Worm (Caenorhabditis elegans) whole organism, L2 larva: Measurements from ENCODE around the gene clec-228.

Source experiments
- F13H6.1 ChIP-seq: sonication (generic microtip); optimal IDR thresholded peaks from 2 replicates; lab custom pipeline; 2016; ENCODE audit warnings: missing genetic modification characterization, missing compliant biosample characterization
- R02D3.7 ChIP-seq: fragments of 150-350 bp; optimal IDR thresholded peaks from 2 replicates; lab custom pipeline; 2014; ENCODE audit warnings: missing biosample characterization, missing genetic modification characterization
- ZK546.5 ChIP-seq: sonication (generic microtip); optimal IDR thresholded peaks from 2 replicates; lab custom pipeline; 2017; ENCODE audit warnings: missing biosample characterization, missing genetic modification characterization
- alr-1 ChIP-seq: fragments of 150-350 bp; optimal IDR thresholded peaks from 2 replicates; lab custom pipeline; 2014; ENCODE audit warnings: missing biosample characterization, missing genetic modification characterization
- aly-2 ChIP-seq: fragments of 150-350 bp; optimal IDR thresholded peaks from 2 replicates; lab custom pipeline; 2014; ENCODE audit warnings: missing biosample characterization, missing genetic modification characterization
- ama-1 ChIP-seq: fragments of 150-350 bp; optimal IDR thresholded peaks from 2 replicates; lab custom pipeline; 2018; ENCODE audit warnings: inconsistent platforms
- blmp-1 ChIP-seq: sonication (generic microtip); optimal IDR thresholded peaks from 2 replicates; lab custom pipeline; 2017; ENCODE audit warnings: missing genetic modification characterization, mild to moderate bottlenecking, missing compliant biosample characterization, antibody characterized with exemption, moderate library complexity; ENCODE audit not compliant: insufficient read depth
- ceh-16 ChIP-seq: fragments of 150-350 bp; optimal IDR thresholded peaks from 2 replicates; lab custom pipeline; 2014; ENCODE audit warnings: missing biosample characterization, missing genetic modification characterization
- egl-27 ChIP-seq: sonication (generic microtip); optimal IDR thresholded peaks from 3 replicates; lab custom pipeline; 2017; ENCODE audit warnings: missing biosample characterization, missing genetic modification reagents, missing genetic modification characterization
- fos-1 ChIP-seq: fragments of 150-350 bp; optimal IDR thresholded peaks from 2 replicates; lab custom pipeline; 2014; ENCODE audit warnings: missing biosample characterization, missing genetic modification characterization
- lin-11 ChIP-seq: fragments of 150-350 bp; sonication (generic microtip); optimal IDR thresholded peaks from 2 replicates; lab custom pipeline; 2014; ENCODE audit warnings: missing biosample characterization, missing genetic modification characterization, inconsistent platforms, mixed read lengths
- lin-13 ChIP-seq: fragments of 150-350 bp; optimal IDR thresholded peaks from 2 replicates; lab custom pipeline; 2014; ENCODE audit warnings: missing biosample characterization, missing genetic modification reagents, missing genetic modification characterization
- lsy-2 ChIP-seq, 2 experiments: fragments of 150-350 bp in 1 of 2; sonication (generic microtip) in 1 of 2; optimal IDR thresholded peaks; 2 replicates each; lab custom pipeline; 2014 to 2017; ENCODE audit warnings: missing biosample characterization in 2 of 2, missing genetic modification characterization in 2 of 2
- mab-5 ChIP-seq: fragments of 150-350 bp; optimal IDR thresholded peaks from 2 replicates; lab custom pipeline; 2014; ENCODE audit warnings: missing biosample characterization, missing genetic modification characterization
- mdl-1 ChIP-seq, 2 experiments: fragments of 150-350 bp in 1 of 2; sonication (generic microtip) in 1 of 2; optimal IDR thresholded peaks; 2 replicates each; lab custom pipeline; 2017; ENCODE audit warnings: missing biosample characterization in 2 of 2, missing genetic modification characterization in 2 of 2
- nhr-10 ChIP-seq: sonication (generic microtip); optimal IDR thresholded peaks from 2 replicates; lab custom pipeline; 2017; ENCODE audit warnings: missing biosample characterization, missing genetic modification characterization
- nhr-11 ChIP-seq: fragments of 150-350 bp; optimal IDR thresholded peaks from 2 replicates; lab custom pipeline; 2014; ENCODE audit warnings: missing biosample characterization, missing genetic modification characterization
- nhr-129 ChIP-seq: fragments of 150-350 bp; optimal IDR thresholded peaks from 2 replicates; lab custom pipeline; 2014; ENCODE audit warnings: missing biosample characterization, missing genetic modification characterization
- nhr-23 ChIP-seq: fragments of 150-350 bp; optimal IDR thresholded peaks from 2 replicates; lab custom pipeline; 2014; ENCODE audit warnings: missing biosample characterization, missing genetic modification reagents, missing genetic modification characterization
- nhr-237 ChIP-seq: fragments of 150-350 bp; optimal IDR thresholded peaks from 2 replicates; lab custom pipeline; 2014; ENCODE audit warnings: missing biosample characterization, missing genetic modification characterization
- nhr-6 ChIP-seq: fragments of 150-350 bp; optimal IDR thresholded peaks from 2 replicates; lab custom pipeline; 2014; ENCODE audit warnings: missing biosample characterization, missing genetic modification characterization
- nhr-77 ChIP-seq: fragments of 150-350 bp; optimal IDR thresholded peaks from 2 replicates; lab custom pipeline; 2014; ENCODE audit warnings: missing biosample characterization, missing genetic modification characterization
- peb-1 ChIP-seq: fragments of 150-350 bp; optimal IDR thresholded peaks from 2 replicates; lab custom pipeline; 2014; ENCODE audit warnings: missing biosample characterization, missing genetic modification characterization
- skn-1 ChIP-seq: sonication (generic microtip); optimal IDR thresholded peaks from 2 replicates; lab custom pipeline; 2017; ENCODE audit warnings: missing biosample characterization, missing genetic modification characterization
- sma-3 ChIP-seq: sonication (generic microtip); optimal IDR thresholded peaks from 2 replicates; lab custom pipeline; 2016; ENCODE audit warnings: missing genetic modification reagents, missing genetic modification characterization, missing compliant biosample characterization
- sma-9 ChIP-seq, 2 experiments: fragments of 150-350 bp in 1 of 2; sonication (generic microtip) in 1 of 2; optimal IDR thresholded peaks; 2 replicates each; lab custom pipeline; 2014 to 2016; ENCODE audit warnings: missing genetic modification characterization in 2 of 2, mild to moderate bottlenecking in 1 of 2, missing biosample characterization in 1 of 2, missing compliant biosample characterization in 1 of 2, missing genetic modification reagents in 1 of 2, moderate library complexity in 1 of 2
- unc-39 ChIP-seq: fragments of 150-350 bp; optimal IDR thresholded peaks from 2 replicates; lab custom pipeline; 2014; ENCODE audit warnings: missing biosample characterization, missing genetic modification characterization
- unc-62 ChIP-seq: fragments of 150-350 bp; optimal IDR thresholded peaks from 2 replicates; lab custom pipeline; 2014; ENCODE audit warnings: missing biosample characterization, missing genetic modification reagents, missing genetic modification characterization
- zag-1 ChIP-seq: fragments of 150-350 bp; optimal IDR thresholded peaks from 2 replicates; lab custom pipeline; 2014; ENCODE audit warnings: missing biosample characterization, missing genetic modification characterization
- ztf-1 ChIP-seq: fragments of 200-800 bp; sonication (Bioruptor generic); conservative IDR thresholded peaks from 2 replicates; pipeline ENCODE4 v1.3.6; 2022; ENCODE audit warnings: missing genetic modification characterization, missing compliant biosample characterization
- ztf-4 ChIP-seq: fragments of 150-350 bp; optimal IDR thresholded peaks from 2 replicates; lab custom pipeline; 2014; ENCODE audit warnings: missing biosample characterization, missing genetic modification characterization

clec-228 gene

DNA sequence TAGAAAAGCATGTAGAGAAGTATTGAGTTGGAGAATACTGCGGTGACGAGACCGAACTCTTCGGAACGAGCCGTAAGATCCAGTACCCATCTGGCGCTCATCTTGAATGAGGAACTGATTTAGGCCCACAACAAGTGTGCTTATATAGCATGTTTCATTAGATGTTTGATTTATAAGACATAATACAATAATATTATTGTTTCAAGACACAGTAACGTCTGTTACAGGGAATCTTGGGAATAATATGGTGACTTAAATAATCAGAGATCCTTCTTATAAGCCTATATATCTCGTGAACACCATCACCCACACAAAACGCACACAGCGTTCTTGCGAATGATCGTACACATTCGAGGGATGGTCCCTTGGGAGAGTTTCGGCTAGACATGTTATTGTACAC, 44.5 kb upstream of the clec-228 start, which contains the start of gene str-88:
Gene str-88, minus strand, starts transcription at position 101 of the 400 bp plus-strand sequence.
- TF ChIP-seq F13H6.1 (tag; lab: Kevin White, UChicago) = no peak
- TF ChIP-seq ZK546.5 (tag; lab: Kevin White, UChicago) = no peak
- no peak for TF ChIP-seq mdl-1 (tag; optimal IDR thresholded peaks at IDR 0.05; lab: Kevin White, UChicago)
- no peak for TF ChIP-seq alr-1 (tag; lab: Kevin White, UChicago)
- no peak for TF ChIP-seq lin-11

DNA sequence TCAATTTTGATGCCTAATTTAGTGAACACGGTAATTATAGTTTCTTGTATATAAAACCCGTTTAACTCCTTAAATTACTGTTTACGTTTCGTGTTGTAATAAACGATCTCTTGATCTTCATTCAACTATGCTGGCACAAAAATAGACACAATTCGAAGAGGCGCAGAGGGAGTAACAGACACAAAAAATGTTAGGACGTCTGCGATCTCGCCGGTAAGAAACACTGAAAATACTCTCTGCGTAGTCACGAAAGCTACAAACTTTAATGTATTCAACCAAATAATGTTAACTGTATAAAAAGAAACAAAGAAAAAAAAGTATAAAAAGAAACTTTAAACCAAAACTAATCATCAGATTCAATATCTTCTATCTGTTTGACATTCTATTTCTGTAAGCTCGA, 41.6 kb upstream of the clec-228 start, which contains the start of gene dhs-23:
Gene dhs-23, plus strand, starts transcription at position 363 of the 400 bp plus-strand sequence.
- TF ChIP-seq unc-62 (GFP tag; lab: Kevin White, UChicago) (no peak), fos-1 (peak; percentile 1), nhr-10 (tag; lab: Kevin White, UChicago) (no peak)

DNA sequence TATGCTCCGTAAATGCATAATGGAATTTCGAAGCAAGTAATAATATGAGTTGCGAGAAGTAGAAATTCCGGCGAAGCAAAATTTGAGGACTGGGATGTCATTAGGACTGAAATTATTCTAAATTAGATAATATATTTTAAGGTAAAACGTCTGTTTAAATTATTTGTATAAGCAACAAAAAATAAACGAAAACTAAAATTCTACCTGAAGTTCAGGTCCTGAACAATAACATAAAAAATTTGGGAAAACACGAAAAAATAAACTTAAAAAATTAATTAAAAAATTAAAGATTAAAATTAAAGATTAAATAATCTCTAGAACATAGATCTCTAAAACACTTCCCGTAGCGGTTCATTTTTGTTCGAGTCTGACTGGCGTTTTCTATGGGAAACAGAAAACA, 40.6 kb upstream of the clec-228 start, which contains the start of gene srh-251:
Gene srh-251, minus strand, starts transcription at position 101 of the 400 bp plus-strand sequence.
- TF ChIP-seq nhr-11 (tag; lab: Kevin White, UChicago) (no peak), lin-13 (GFP tag; lab: Kevin White, UChicago) (no peak), nhr-77 (tag; lab: Kevin White, UChicago) (no peak), aly-2 (tag; lab: Kevin White, UChicago) (no peak)

DNA sequence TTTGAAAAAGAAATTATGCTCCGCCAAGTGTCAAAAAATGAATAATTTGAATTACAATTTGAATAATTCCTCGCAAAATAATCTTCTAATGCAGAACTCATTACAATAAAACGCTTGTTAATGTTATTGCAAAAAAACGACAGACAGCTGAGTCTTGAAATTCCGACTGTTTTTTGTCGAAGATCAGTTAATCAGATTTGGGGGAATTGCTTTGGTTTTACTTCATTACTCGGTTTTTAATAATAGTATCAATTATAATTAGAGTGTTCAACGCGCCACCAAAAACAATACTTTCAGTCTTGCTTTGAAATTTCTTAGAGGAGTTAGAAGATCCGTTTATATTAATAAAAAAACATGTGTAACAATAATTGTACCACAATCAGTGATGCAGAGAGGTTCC, 38.6 kb upstream of the clec-228 start, which contains the start of gene srh-122:
Gene srh-122, minus strand, starts transcription at position 101 of the 400 bp plus-strand sequence.
- TF ChIP-seq skn-1 (no peak), mab-5 (tag; lab: Kevin White, UChicago) (no peak), ama-1 (no peak), nhr-237 (no peak), R02D3.7 (tag; lab: Kevin White, UChicago) (no peak), unc-39 (no peak), egl-27 (tag; lab: Kevin White, UChicago) (no peak), nhr-77 (tag; lab: Kevin White, UChicago) (no peak), nhr-129 (tag; lab: Kevin White, UChicago) (no peak), sma-3 (GFP tag; lab: Kevin White, UChicago) (no peak)
- TF ChIP-seq, all 48 proteins: peak for 0

DNA sequence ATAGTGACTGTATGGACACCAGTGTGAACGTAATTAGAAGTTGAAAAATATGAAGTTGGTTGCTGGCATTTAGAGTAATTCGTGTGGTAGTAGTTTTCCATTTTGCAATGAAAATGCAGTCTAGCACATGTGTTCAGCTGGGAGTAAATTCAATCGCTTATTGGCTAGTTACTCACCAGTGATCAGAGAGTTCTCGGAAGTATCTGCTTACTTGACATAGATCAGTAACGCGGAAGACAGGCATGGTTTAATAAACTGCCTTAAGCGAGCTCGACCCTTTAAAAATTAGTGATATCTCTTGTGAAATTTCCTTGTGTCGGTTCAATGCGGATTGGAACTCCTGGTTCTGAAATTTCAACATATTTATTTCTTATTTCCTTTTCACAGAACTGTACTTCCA, 37.0 kb upstream of the clec-228 start, which contains the start of gene srh-52:
Gene srh-52, minus strand, starts transcription at position 101 of the 400 bp plus-strand sequence.
- TF ChIP-seq ztf-1 (GFP tag; lab: Robert Waterston, UW) = no peak
- TF ChIP-seq sma-3 (GFP tag; lab: Kevin White, UChicago) = no peak
- TF ChIP-seq ceh-16 = no peak

DNA sequence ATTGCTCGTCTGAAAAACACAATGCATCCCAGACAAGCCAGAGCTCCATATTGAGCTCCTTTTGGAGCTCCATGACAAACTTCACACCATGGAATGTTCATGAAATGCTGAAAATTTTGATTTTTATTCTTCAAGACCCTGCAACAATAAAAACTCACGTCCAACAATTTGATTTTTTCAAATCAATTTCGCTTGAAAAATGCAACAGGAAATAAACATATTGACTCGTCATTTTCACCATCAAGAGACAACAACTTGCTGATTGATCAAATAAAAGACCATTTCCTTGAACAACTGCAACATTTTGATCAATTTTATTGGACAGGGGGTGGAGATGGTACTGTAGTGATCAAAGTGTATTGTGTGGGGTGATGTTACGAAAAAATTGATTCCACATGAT, 30.4 kb upstream of the clec-228 start, which contains the start of gene nhr-269:
Gene nhr-269, minus strand, starts transcription at position 101 of the 400 bp plus-strand sequence.
- no peak for TF ChIP-seq lsy-2 (tag; optimal IDR thresholded peaks at IDR 0.05; lab: Kevin White, UChicago)
- no peak for TF ChIP-seq peb-1 (tag; lab: Kevin White, UChicago)
- no peak for TF ChIP-seq unc-39
- TF ChIP-seq zag-1 (tag; lab: Kevin White, UChicago) = no peak
- TF ChIP-seq blmp-1 (tag; lab: Kevin White, UChicago) = no peak
- TF ChIP-seq nhr-6 = no peak

DNA sequence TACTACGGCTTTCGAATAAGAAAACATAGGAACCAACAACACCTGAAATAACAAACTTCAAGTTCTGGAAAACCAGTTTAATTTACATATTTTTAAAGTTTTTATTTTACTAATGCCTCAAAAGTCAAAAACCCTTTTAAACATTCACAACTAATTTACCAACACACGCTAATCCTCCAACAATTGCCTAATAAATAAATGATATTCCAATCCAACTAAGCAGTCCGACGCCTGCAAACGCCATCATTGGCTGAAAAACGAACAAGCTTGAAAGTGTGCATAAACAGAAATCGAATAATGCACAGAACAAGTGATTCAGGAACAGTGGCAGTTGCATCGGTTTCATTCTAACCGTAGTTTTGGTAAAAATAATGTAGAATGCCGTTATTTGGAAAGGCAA, 28.5 kb upstream of the clec-228 start:
- TF ChIP-seq mab-5 (tag; lab: Kevin White, UChicago) (no peak), lin-13 (GFP tag; lab: Kevin White, UChicago) (no peak), sma-9 (GFP tag; optimal IDR thresholded peaks at IDR 0.05; lab: Kevin White, UChicago) (no peak), sma-9 (tag; optimal IDR thresholded peaks at IDR 0.05; lab: Kevin White, UChicago) (no peak), ztf-1 (GFP tag; lab: Robert Waterston, UW) (no peak), R02D3.7 (tag; lab: Kevin White, UChicago) (no peak), ztf-4 (no peak), unc-39 (no peak), nhr-10 (tag; lab: Kevin White, UChicago) (no peak), nhr-23 (tag; lab: Kevin White, UChicago) (no peak), ZK546.5 (tag; lab: Kevin White, UChicago) (no peak)
